Worm (Caenorhabditis elegans) whole organism, midembryonic: ENCODE measurements around the gene R07E5.4.

ENCODE experiments used
- cog-1 ChIP-seq: sonication (generic microtip); optimal IDR thresholded peaks from 2 replicates; lab custom pipeline; 2016; ENCODE audit warnings: missing genetic modification characterization, missing compliant biosample characterization
- flt-1 ChIP-seq: fragments of 200-800 bp; sonication (Bioruptor generic); IDR thresholded peaks from 2 replicates; pipeline ENCODE4 v1.3.6; 2022; ENCODE audit warnings: missing genetic modification characterization, missing compliant biosample characterization
- med-1 ChIP-seq: sonication (generic microtip); optimal IDR thresholded peaks from 2 replicates; lab custom pipeline; 2017; ENCODE audit warnings: missing genetic modification characterization, mild to moderate bottlenecking, missing compliant biosample characterization, antibody characterized with exemption, missing genetic modification reagents; ENCODE audit not compliant: insufficient read depth
- ref-1 ChIP-seq: fragments of 200-800 bp; sonication (Bioruptor generic); conservative IDR thresholded peaks from 2 replicates; pipeline ENCODE4 v1.3.6; 2022; ENCODE audit warnings: missing genetic modification reagents, missing genetic modification characterization, missing compliant biosample characterization
- tab-1 ChIP-seq: fragments of 200-800 bp; sonication (Bioruptor generic); IDR thresholded peaks from 2 replicates; pipeline ENCODE4 v1.3.6; 2022; ENCODE audit warnings: missing genetic modification characterization, missing compliant biosample characterization
- ztf-29 ChIP-seq: fragments of 200-800 bp; sonication (Bioruptor generic); IDR thresholded peaks from 2 replicates; pipeline ENCODE4 v1.3.6; 2022; ENCODE audit warnings: missing genetic modification reagents, missing genetic modification characterization, missing compliant biosample characterization

DNA sequence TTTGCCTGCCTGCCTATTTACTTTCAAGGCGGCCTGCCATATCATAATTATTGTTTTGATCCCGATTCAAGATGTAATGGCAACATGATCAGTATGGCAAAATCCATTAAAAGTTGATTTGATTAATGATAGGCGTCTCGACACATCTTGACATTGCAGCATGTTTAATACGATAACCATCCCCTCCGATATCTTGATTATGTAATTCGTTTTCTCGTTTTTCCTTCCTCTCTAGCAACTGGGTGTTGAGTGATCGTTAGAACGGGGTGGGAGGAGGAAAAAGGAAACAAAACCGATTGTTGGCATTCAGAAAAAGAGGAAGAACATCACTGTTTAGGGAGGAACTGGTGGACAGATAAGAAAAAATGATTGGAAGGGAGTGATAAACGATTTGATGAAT is 2.7 kb upstream of the R07E5.4 start:
- TF ChIP-seq ref-1 (GFP tag; lab: Robert Waterston, UW), result no peak
- no peak for TF ChIP-seq med-1 (GFP tag; lab: Kevin White, UChicago)
- no peak for TF ChIP-seq cog-1
- TF ChIP-seq ztf-29 (GFP tag; lab: Robert Waterston, UW), result no peak
- no peak for TF ChIP-seq flt-1 (GFP tag; lab: Robert Waterston, UW)
- TF ChIP-seq tab-1 (GFP tag; lab: Robert Waterston, UW), result no peak
